Worm (Caenorhabditis elegans): ENCODE data around the gene nlp-34.

- TF ChIP-seq unc-39 (tag; optimal IDR thresholded peaks at IDR 0.05) (no peak), ceh-39 (tag; optimal IDR thresholded peaks at IDR 0.05) (no peak), unc-62 (GFP tag; optimal IDR thresholded peaks at IDR 0.05) (no peak), nhr-12 (tag; optimal IDR thresholded peaks at IDR 0.05) (no peak), lin-13 (tag; optimal IDR thresholded peaks at IDR 0.05) (no peak), sptf-1 (tag; optimal IDR thresholded peaks at IDR 0.05) (no peak), ham-2 (GFP tag; optimal IDR thresholded peaks at IDR 0.05) (no peak), ztf-11 (tag; optimal IDR thresholded peaks at IDR 0.05) (no peak), mab-5 (tag; optimal IDR thresholded peaks at IDR 0.05) (no peak), nhr-237 (tag; optimal IDR thresholded peaks at IDR 0.05) (no peak)
Measured at ce11 chrV:3980228-3980933, 1.4 kb upstream of the nlp-34 start.
